Worm (Caenorhabditis elegans) whole organism, L4/young adult: ENCODE data around the gene spig-1.

Experiments used
- dao-5 ChIP-seq: sonication (generic microtip); optimal IDR thresholded peaks from 2 replicates; lab custom pipeline; 2016; ENCODE audit warnings: missing genotype, missing genetic modification characterization, moderate library complexity, missing compliant biosample characterization
- him-1 ChIP-seq: sonication (generic microtip); optimal IDR thresholded peaks from 2 replicates; lab custom pipeline; 2016; ENCODE audit warnings: missing genotype, missing genetic modification reagents, missing genetic modification characterization, missing compliant biosample characterization

DNA sequence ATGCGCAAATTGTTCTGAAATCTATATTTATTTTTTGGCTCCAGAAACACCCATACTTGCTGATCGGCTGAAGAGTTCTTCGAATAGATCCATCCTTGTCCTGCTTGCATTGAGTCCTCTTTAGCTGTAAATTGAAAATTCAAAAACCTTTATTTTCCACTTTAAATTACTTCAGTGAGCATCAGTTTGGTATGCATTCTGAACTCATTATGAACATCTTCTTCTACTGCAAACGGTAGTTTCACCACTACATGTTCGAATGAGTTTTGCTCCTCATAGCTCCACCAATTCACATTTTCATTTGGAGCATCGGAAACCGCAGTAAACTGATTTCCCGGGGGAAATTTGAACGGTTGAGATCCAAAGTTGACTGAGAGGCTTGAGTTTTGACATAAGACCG, 1.4 kb upstream of the spig-1 start:
- TF ChIP-seq him-1 (tag; lab: Kevin White, UChicago) (no peak), dao-5 (tag; lab: Kevin White, UChicago) (no peak)
